Worm (Caenorhabditis elegans) whole organism, late embryonic: ENCODE results near the gene kgb-1.

Source experiments
- C08G9.2 ChIP-seq: sonication (generic microtip); optimal IDR thresholded peaks from 2 replicates; lab custom pipeline; 2016; ENCODE audit warnings: mild to moderate bottlenecking, missing genetic modification characterization, moderate library complexity, missing compliant biosample characterization
- C38D4.7 ChIP-seq: fragments of 200-800 bp; sonication (Bioruptor generic); optimal IDR thresholded peaks from 2 replicates; lab custom pipeline; 2018; ENCODE audit warnings: mild to moderate bottlenecking, missing genetic modification characterization, moderate library complexity, missing compliant biosample characterization
- F13H6.1 ChIP-seq: sonication (generic microtip); optimal IDR thresholded peaks from 2 replicates; lab custom pipeline; 2016; ENCODE audit warnings: missing genetic modification characterization, missing compliant biosample characterization
- K02D7.2 ChIP-seq: sonication (generic microtip); optimal IDR thresholded peaks from 2 replicates; lab custom pipeline; 2017; ENCODE audit warnings: mild to moderate bottlenecking, missing genetic modification characterization, missing compliant biosample characterization
- T23F11.4 ChIP-seq: fragments of 200-800 bp; sonication (Bioruptor generic); optimal IDR thresholded peaks from 2 replicates; lab custom pipeline; 2018; ENCODE audit warnings: mild to moderate bottlenecking, missing genetic modification characterization, missing compliant biosample characterization
- Y22D7AL.16 ChIP-seq: sonication (generic microtip); optimal IDR thresholded peaks from 2 replicates; lab custom pipeline; 2016; ENCODE audit warnings: missing genetic modification characterization, missing compliant biosample characterization
- ahr-1 ChIP-seq: sonication (generic microtip); optimal IDR thresholded peaks from 2 replicates; lab custom pipeline; 2016; ENCODE audit warnings: missing genetic modification characterization, missing compliant biosample characterization
- ceh-18 ChIP-seq: sonication (generic microtip); optimal IDR thresholded peaks from 2 replicates; lab custom pipeline; 2016; ENCODE audit warnings: missing genetic modification characterization, missing compliant biosample characterization
- ceh-2 ChIP-seq: sonication (generic microtip); optimal IDR thresholded peaks from 2 replicates; lab custom pipeline; 2016; ENCODE audit warnings: missing genotype, missing genetic modification characterization, missing compliant biosample characterization
- ceh-31 ChIP-seq: sonication (generic microtip); optimal IDR thresholded peaks from 2 replicates; lab custom pipeline; 2016; ENCODE audit warnings: missing genetic modification characterization, missing compliant biosample characterization
- ceh-34 ChIP-seq: sonication (generic microtip); optimal IDR thresholded peaks from 2 replicates; lab custom pipeline; 2016; ENCODE audit warnings: mild to moderate bottlenecking, missing genetic modification characterization, missing compliant biosample characterization
- ceh-45 ChIP-seq: fragments of 200-800 bp; sonication (Bioruptor generic); IDR thresholded peaks from 2 replicates; pipeline ENCODE4 v1.3.6; 2022; ENCODE audit warnings: missing genetic modification reagents, missing genetic modification characterization, missing compliant biosample characterization
- ceh-48 ChIP-seq: sonication (generic microtip); optimal IDR thresholded peaks from 2 replicates; lab custom pipeline; 2016; ENCODE audit warnings: missing genetic modification characterization, inconsistent platforms, missing compliant biosample characterization
- ceh-6 ChIP-seq: fragments of 200-800 bp; sonication (Bioruptor generic); optimal IDR thresholded peaks from 2 replicates; lab custom pipeline; 2018; ENCODE audit warnings: mild to moderate bottlenecking, missing genetic modification characterization, missing compliant biosample characterization
- che-1 ChIP-seq: sonication (generic microtip); optimal IDR thresholded peaks from 2 replicates; lab custom pipeline; 2016; ENCODE audit warnings: mild to moderate bottlenecking, missing genetic modification characterization, missing compliant biosample characterization
- dmd-4 ChIP-seq: sonication (generic microtip); optimal IDR thresholded peaks from 2 replicates; lab custom pipeline; 2016; ENCODE audit warnings: borderline replicate concordance, missing genetic modification characterization, missing compliant biosample characterization
- elt-2 ChIP-seq: sonication (generic microtip); optimal IDR thresholded peaks from 2 replicates; lab custom pipeline; 2016; ENCODE audit warnings: missing genetic modification reagents, missing genetic modification characterization, missing compliant biosample characterization
- elt-4 ChIP-seq: sonication (generic microtip); optimal IDR thresholded peaks from 2 replicates; lab custom pipeline; 2016; ENCODE audit warnings: missing genetic modification characterization, missing compliant biosample characterization
- eyg-1 ChIP-seq: sonication (generic microtip); optimal IDR thresholded peaks from 2 replicates; lab custom pipeline; 2016; ENCODE audit warnings: missing genotype, missing genetic modification characterization, missing compliant biosample characterization
- gmeb-2 ChIP-seq: sonication (generic microtip); optimal IDR thresholded peaks from 2 replicates; lab custom pipeline; 2016; ENCODE audit warnings: missing genetic modification characterization, inconsistent platforms, missing compliant biosample characterization
- hlh-13 ChIP-seq: fragments of 200-800 bp; sonication (Bioruptor generic); optimal IDR thresholded peaks from 2 replicates; lab custom pipeline; 2018; ENCODE audit warnings: mild to moderate bottlenecking, missing genetic modification characterization, missing compliant biosample characterization
- hlh-15 ChIP-seq: sonication (generic microtip); optimal IDR thresholded peaks from 2 replicates; lab custom pipeline; 2016; ENCODE audit warnings: missing genetic modification characterization, missing compliant biosample characterization
- hlh-30 ChIP-seq: sonication (generic microtip); optimal IDR thresholded peaks from 2 replicates; lab custom pipeline; 2017; ENCODE audit warnings: antibody characterized with exemption, missing genetic modification characterization, missing compliant biosample characterization; ENCODE audit not compliant: insufficient read depth
- hlh-8 ChIP-seq: sonication (generic microtip); optimal IDR thresholded peaks from 2 replicates; lab custom pipeline; 2016; ENCODE audit warnings: missing genotype, missing genetic modification characterization, missing compliant biosample characterization
- lim-6 ChIP-seq: sonication (generic microtip); optimal IDR thresholded peaks from 2 replicates; lab custom pipeline; 2016; ENCODE audit warnings: missing genetic modification characterization, missing compliant biosample characterization
- lin-11 ChIP-seq: fragments of 200-800 bp; sonication (Bioruptor generic); optimal IDR thresholded peaks from 2 replicates; lab custom pipeline; 2018; ENCODE audit warnings: mild to moderate bottlenecking, missing genetic modification characterization, missing compliant biosample characterization
- madf-2 ChIP-seq: sonication (generic microtip); optimal IDR thresholded peaks from 2 replicates; lab custom pipeline; 2017; ENCODE audit warnings: missing genetic modification characterization, missing compliant biosample characterization
- nhr-11 ChIP-seq: fragments of 150-350 bp; optimal IDR thresholded peaks from 2 replicates; lab custom pipeline; 2014; ENCODE audit warnings: missing biosample characterization, missing genetic modification characterization
- odd-2 ChIP-seq: sonication (generic microtip); optimal IDR thresholded peaks from 2 replicates; lab custom pipeline; 2017; ENCODE audit warnings: antibody characterized with exemption, mild to moderate bottlenecking, missing genetic modification characterization, missing compliant biosample characterization
- pag-3 ChIP-seq: sonication (generic microtip); optimal IDR thresholded peaks from 2 replicates; lab custom pipeline; 2016; ENCODE audit warnings: missing compliant biosample characterization, missing genetic modification characterization, borderline replicate concordance
- pax-1 ChIP-seq: fragments of 150-350 bp; optimal IDR thresholded peaks from 2 replicates; lab custom pipeline; 2014; ENCODE audit warnings: missing biosample characterization, missing genetic modification characterization
- pha-2 ChIP-seq: sonication (generic microtip); optimal IDR thresholded peaks from 2 replicates; lab custom pipeline; 2017; ENCODE audit warnings: mild to moderate bottlenecking, missing genetic modification characterization, missing compliant biosample characterization
- pqm-1 ChIP-seq: sonication (generic microtip); optimal IDR thresholded peaks from 2 replicates; lab custom pipeline; 2016; ENCODE audit warnings: missing genetic modification characterization, missing compliant biosample characterization
- pros-1 ChIP-seq: fragments of 150-350 bp; optimal IDR thresholded peaks from 2 replicates; lab custom pipeline; 2014; ENCODE audit warnings: missing biosample characterization, missing genetic modification reagents, missing genetic modification characterization
- ref-2 ChIP-seq: sonication (generic microtip); optimal IDR thresholded peaks from 2 replicates; lab custom pipeline; 2016; ENCODE audit warnings: missing genetic modification characterization, missing compliant biosample characterization
- sox-4 ChIP-seq: sonication (generic microtip); optimal IDR thresholded peaks from 2 replicates; lab custom pipeline; 2017; ENCODE audit warnings: mild to moderate bottlenecking, missing genetic modification characterization, inconsistent platforms, missing compliant biosample characterization
- tbx-2 ChIP-seq: sonication (generic microtip); optimal IDR thresholded peaks from 2 replicates; lab custom pipeline; 2016; ENCODE audit warnings: missing genetic modification characterization, missing compliant biosample characterization
- ttx-3 ChIP-seq: sonication (generic microtip); optimal IDR thresholded peaks from 2 replicates; lab custom pipeline; 2016; ENCODE audit warnings: missing genetic modification reagents, missing genetic modification characterization, missing compliant biosample characterization
- unc-42 ChIP-seq: sonication (generic microtip); optimal IDR thresholded peaks from 2 replicates; lab custom pipeline; 2016; ENCODE audit warnings: missing genotype, missing genetic modification characterization, missing compliant biosample characterization
- unc-55 ChIP-seq: sonication (generic microtip); optimal IDR thresholded peaks from 2 replicates; lab custom pipeline; 2017; ENCODE audit warnings: missing biosample characterization, missing genetic modification reagents, missing genetic modification characterization
- zip-5 ChIP-seq: sonication (generic microtip); optimal IDR thresholded peaks from 2 replicates; lab custom pipeline; 2016; ENCODE audit warnings: missing genetic modification characterization, missing compliant biosample characterization

The kgb-1 gene

ce11 chrIV:385150-385937 lies 24.5 kb downstream of the kgb-1 start, which contains the start of gene rps-24 (continued):
- TF ChIP-seq hlh-8 (peak; percentile 95), hlh-30 (tag; lab: Kevin White, UChicago) (peak; percentile 26), ceh-2 (tag; lab: Kevin White, UChicago) (peak; percentile 98), pha-2 (tag; lab: Kevin White, UChicago) (peak; percentile 33), pag-3 (tag; lab: Kevin White, UChicago) (peak; percentile 94), K02D7.2 (tag; lab: Kevin White, UChicago) (peak; percentile 50), unc-42 (tag; lab: Kevin White, UChicago) (peak; percentile 95), C38D4.7 (peak; percentile 51), ref-2 (tag; lab: Kevin White, UChicago) (peak; percentile 97), ttx-3 (tag; lab: Kevin White, UChicago) (peak; percentile 66), F13H6.1 (tag; lab: Kevin White, UChicago) (peak; percentile 96), ceh-48 (tag; lab: Kevin White, UChicago) (peak; percentile 63), ceh-6 (GFP tag; lab: Kevin White, UChicago) (peak; percentile 48), hlh-13 (peak; percentile 49), madf-2 (peak; percentile 43), ceh-18 (tag; lab: Kevin White, UChicago) (peak; percentile 97), eyg-1 (tag; lab: Kevin White, UChicago) (peak; percentile 70), che-1 (tag; lab: Kevin White, UChicago) (peak; percentile 43), pqm-1 (tag; lab: Kevin White, UChicago) (peak; percentile 97), zip-5 (tag; lab: Kevin White, UChicago) (peak; percentile 91), sox-4 (peak; percentile 60), hlh-15 (tag; lab: Kevin White, UChicago) (peak; percentile 75), lim-6 (tag; lab: Kevin White, UChicago) (peak; percentile 97), ahr-1 (peak; percentile 93), C08G9.2 (tag; lab: Kevin White, UChicago) (peak; percentile 96), elt-2 (tag; lab: Kevin White, UChicago) (peak; percentile 78), pax-1 (tag; lab: Kevin White, UChicago) (peak; percentile 10), gmeb-2 (peak; percentile 36)

ce11 chrIV:383135-383731 lies 26.6 kb downstream of the kgb-1 start, which contains the start of gene spl-1:
Gene spl-1, minus strand, starts transcription at chrIV:383185.
- TF ChIP-seq elt-2 (tag; lab: Kevin White, UChicago) (peak; percentile 49), ceh-34 (tag; lab: Kevin White, UChicago) (no peak)

ce11 chrIV:379605-380004 lies 30.2 kb downstream of the kgb-1 start:
- TF ChIP-seq ttx-3 (tag; lab: Kevin White, UChicago), result no peak
- TF ChIP-seq odd-2, result no peak
- TF ChIP-seq K02D7.2 (tag; lab: Kevin White, UChicago), result no peak
- no peak for TF ChIP-seq tbx-2
- no peak for TF ChIP-seq elt-4 (tag; lab: Kevin White, UChicago)
- no peak for TF ChIP-seq ceh-18 (tag; lab: Kevin White, UChicago)
- no peak for TF ChIP-seq nhr-11
- no peak for TF ChIP-seq unc-55 (GFP tag; lab: Kevin White, UChicago)
- TF ChIP-seq pros-1 (tag; lab: Kevin White, UChicago), result no peak
- no peak for TF ChIP-seq T23F11.4
- no peak for TF ChIP-seq Y22D7AL.16 (tag; lab: Kevin White, UChicago)
- no peak for TF ChIP-seq sox-4
- no peak for TF ChIP-seq dmd-4 (tag; lab: Kevin White, UChicago)
- TF ChIP-seq ceh-31 (tag; lab: Kevin White, UChicago), result no peak
- no peak for TF ChIP-seq ceh-45 (GFP tag; lab: Robert Waterston, UW)
- no peak for TF ChIP-seq lin-11 (tag; lab: Kevin White, UChicago)
- TF ChIP-seq pag-3 (tag; lab: Kevin White, UChicago), result no peak
